Fruit fly (Drosophila melanogaster) whole organism, larva: Measurements from ENCODE around the gene CG4789.
A peak's percentile ranks its signal among the peaks of the same experiment; 100 is the strongest.

Experiments
- noc ChIP-seq: fragments of 200-800 bp; sonication (Bioruptor generic); optimal IDR thresholded peaks from 3 replicates; lab custom pipeline; 2019; ENCODE audit warnings: missing biosample characterization, mild to moderate bottlenecking, missing genetic modification characterization, moderate library complexity

The CG4789 gene

dm6 chrX:16782175-16782916 is 18.4 kb upstream of the CG4789 start:
- peak; percentile 46 for TF ChIP-seq noc (tag; lab: Kevin White, UChicago)

DNA sequence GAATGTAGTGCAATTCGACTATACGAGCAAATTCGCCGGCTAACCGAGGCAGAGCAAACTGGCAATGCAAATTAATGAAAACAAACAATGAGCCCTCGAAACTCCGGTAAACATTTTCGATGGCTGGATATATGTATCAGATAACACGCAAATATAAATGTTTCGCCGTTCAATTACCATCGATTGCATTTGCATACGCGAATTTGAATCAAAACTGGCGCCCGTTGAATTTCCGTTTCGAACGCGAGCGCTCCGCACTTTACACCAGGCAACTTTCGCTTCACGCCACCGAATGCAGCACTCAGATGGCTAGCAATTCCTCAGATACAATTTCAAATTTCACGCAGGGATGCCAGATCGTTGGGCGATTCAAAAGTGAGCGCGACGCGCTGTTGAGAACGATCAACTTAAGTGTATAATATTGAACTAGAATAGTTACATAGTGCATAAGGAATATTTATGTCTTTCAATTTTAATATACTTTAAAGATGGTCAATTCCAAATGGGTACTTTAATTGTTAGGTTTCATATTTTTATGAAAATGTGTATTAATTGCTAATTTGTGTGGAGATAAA is 17.5 kb upstream of the CG4789 start, which contains the start of gene if:
Gene if (minus strand): TSS at position 294 of the 575 bp plus-strand sequence.
- TF ChIP-seq noc (tag; lab: Kevin White, UChicago): no peak

dm6 chrX:16783743-16784142 is 17.0 kb upstream of the CG4789 start, which contains the start of gene mRpL22:
TSS of gene mRpL22 (plus strand) at chrX:16783933.
- TF ChIP-seq noc (tag; lab: Kevin White, UChicago): no peak

DNA sequence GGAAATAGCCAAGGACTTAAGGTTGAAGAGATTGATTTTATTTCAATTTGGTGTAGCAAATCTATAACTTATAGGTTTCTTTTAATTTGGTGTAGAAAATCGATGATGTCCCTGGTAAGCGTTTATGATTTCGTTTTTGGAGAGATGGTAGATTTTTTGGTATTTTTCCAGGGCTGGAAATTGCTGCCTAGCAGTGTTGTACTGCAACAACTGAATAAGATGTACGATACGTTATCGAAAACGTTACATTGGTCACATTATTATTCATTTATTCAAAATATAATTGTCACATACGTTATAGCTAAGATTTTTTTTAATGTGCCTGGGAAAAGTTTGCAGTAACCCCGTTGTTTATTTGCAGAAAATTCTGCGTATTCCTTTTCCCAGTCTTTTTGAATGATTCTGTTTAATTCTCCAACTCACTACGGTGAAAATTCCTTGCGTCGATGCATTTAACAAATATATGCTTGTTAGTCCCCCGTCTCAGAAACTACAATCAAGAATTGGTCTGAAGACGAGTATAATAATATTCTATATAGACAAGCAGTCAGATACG is 13.8 kb upstream of the CG4789 start, which contains the start of the genes CG9609 and Sap30:
Gene CG9609 (minus strand): TSS at position 149 of the 556 bp plus-strand sequence.
Gene Sap30 (plus strand): TSS at position 424 of the 556 bp plus-strand sequence.
- TF ChIP-seq noc (tag; lab: Kevin White, UChicago): no peak

DNA sequence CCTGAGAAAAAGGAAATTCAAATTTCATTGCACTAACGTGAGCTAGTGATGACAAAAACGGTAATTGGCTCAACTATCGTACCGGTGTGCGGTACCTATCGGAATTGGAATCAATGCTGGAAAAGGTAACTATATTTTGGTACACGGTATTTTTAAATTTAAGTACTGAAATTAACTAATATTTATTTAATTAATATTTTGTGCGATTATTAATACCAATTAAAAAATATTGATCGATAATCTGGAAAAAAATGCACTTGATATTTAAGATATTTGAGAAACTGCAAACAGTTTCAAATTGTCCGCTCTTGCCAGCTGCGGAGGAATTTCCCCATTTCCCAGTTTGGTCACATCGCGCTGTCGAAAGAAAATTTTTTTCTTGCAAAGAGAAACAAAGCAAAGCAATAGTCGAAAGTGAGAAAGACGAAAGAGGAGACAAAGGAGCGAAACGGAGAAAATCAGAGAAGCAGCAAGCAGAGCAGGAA is 13.3 kb upstream of the CG4789 start:
- TF ChIP-seq noc (tag; lab: Kevin White, UChicago): peak; percentile 9

dm6 chrX:16791058-16791457 is 9.7 kb upstream of the CG4789 start, which contains the start of gene Rrp45:
TSS of gene Rrp45 (minus strand) at chrX:16791266.
- no peak for TF ChIP-seq noc (tag; lab: Kevin White, UChicago)

DNA sequence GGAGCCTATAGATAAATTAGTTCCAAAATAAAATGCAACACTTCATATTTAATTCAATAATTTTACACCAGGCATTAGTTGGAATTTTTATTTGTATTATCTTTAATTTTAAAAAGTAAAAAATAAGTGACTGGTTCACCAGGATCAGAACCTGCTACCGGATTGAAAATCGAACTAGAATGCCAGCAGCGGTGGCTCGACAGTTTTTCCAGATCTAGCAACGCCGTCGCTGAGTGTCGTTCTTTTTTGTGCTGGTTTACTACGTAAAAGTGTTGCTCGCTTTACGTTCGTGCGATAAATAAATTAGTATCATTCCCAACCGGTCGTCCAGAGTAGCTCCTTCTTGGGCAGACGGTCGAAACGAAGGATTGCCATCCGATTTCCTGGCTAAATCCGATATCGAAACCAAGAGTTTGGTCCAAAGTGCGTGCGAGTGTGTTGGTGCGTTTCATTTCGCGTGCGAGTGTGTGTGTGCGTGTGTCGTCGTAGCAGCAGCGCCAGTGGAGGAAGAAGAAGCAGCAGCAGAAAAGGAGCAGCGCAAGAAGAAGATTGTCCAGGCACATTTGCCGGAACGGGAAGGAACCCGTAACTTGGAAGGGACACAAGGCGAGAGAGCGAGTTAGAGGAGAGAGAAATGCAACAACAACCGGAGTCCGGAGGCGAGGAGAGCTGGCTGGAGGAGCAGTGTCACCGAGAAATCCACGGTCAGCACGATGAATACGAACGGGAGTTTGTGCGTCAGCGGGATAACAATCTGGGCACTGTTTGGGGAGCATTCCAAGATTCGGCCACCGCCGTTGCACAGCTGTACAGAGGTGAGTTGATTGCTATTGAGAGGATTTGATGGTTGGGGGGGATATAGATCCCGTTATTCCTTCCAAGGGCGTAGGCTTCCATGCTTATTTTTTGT is 8.6 kb upstream of the CG4789 start, which contains the start of gene CG4768:
Gene CG4768 (plus strand): TSS at position 200 of the 910 bp plus-strand sequence.
- TF ChIP-seq noc (tag; lab: Kevin White, UChicago): no peak

- no peak for TF ChIP-seq noc (tag; lab: Kevin White, UChicago)
Observed at dm6 chrX:16793129-16793748, 7.5 kb upstream of the CG4789 start.

DNA sequence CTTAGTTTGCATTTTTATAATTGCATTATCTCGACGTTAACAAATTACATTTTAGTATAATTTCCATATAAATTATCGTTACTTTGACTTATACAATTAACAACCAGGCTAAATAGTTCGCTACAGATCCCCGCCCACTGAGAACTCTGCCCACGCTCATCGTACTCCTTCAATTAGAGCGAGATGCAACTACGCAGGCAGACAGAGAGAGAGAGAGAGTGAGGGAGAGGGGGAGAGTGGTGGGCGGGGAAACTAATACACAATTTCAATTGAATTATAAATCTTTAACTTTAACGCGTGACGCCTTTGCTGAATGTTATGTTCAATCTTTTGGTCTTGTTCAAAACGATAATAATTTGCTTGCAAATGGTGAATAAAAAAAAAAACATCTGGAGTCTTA is 2.6 kb upstream of the CG4789 start:
- TF ChIP-seq noc (tag; lab: Kevin White, UChicago): no peak

DNA sequence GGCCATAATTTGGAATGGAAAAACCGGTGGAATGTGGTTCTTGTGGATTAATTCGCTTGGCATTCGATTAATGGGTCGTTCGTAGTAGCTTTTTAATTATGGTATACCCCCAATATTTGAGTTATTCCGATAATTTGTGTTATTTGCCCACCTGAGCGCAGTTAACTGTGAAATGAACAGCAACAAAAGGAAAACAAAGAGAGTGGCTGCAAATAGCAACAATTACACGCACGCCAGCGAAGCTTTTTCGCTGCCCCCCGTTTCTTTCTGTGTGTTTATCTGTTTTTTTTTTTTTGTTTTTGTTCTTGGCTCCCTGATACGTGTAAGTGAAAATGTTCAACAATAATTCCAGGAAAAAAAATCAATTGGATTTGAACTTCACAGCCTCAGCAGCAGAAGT is 816 bp upstream of the CG4789 start:
- no peak for TF ChIP-seq noc (tag; lab: Kevin White, UChicago)

DNA sequence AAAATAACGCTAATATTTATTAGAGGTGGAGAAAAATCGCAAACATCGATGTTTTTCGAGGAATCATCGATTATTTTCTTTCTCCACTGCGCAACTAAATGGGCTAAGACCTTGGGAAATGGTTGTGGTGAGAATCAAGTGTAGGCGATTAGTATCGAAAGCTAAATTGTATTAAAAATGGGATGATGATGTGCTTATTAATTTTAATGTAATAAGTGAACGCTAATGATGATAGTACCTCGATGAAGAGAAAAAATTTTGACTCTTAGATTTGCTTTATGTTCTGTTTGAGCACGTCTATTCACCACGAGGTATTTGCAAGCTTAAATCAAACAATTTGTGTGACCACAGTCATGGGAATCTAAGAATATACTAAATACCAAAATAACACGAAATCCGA is 2.6 kb downstream of the CG4789 start, which contains the start of the genes Rai1 and CG13005:
Gene Rai1 (minus strand): TSS at position 46 of the 400 bp plus-strand sequence.
Gene CG13005 (plus strand): TSS at position 352 of the 400 bp plus-strand sequence.
- no peak for TF ChIP-seq noc (tag; lab: Kevin White, UChicago)

- no peak for TF ChIP-seq noc (tag; lab: Kevin White, UChicago)
Observed at dm6 chrX:16805768-16806167, 5.0 kb downstream of the CG4789 start, which contains the start of gene ppk28. TSS of gene ppk28 (plus strand) at chrX:16806068.

DNA sequence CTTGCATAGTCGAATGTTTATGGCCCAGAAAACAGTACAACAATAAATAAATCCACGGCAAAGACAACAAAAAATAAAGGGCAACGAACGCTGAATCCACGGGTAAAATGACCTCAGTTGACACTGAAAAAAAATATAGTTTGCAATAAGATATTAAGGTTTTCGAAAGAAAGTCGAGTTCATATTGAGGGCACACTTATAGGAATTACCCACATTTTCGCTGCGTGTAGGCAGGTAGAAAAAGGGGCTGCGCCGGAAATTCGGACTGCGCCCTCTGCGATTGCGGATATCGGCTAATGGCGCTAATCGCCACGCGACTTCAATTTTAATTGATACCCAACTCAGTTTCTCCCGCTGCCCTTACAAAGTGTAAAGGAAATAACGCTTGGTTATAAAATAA is 7.9 kb downstream of the CG4789 start:
- no peak for TF ChIP-seq noc (tag; lab: Kevin White, UChicago)

dm6 chrX:16809093-16809492 is 8.4 kb downstream of the CG4789 start:
- TF ChIP-seq noc (tag; lab: Kevin White, UChicago): no peak
